Fruit fly (Drosophila melanogaster) whole organism, pupa: ENCODE results near the gene Obp83a.

Experiments used
- CG10348 ChIP-seq: fragments of 200-800 bp; sonication (Bioruptor generic); IDR thresholded peaks from 2 replicates; pipeline ENCODE4 v1.3.6; 2022; ENCODE audit warnings: missing biosample characterization, missing genetic modification characterization
- CG12605 ChIP-seq: fragments of 200-800 bp; sonication (Bioruptor generic); IDR thresholded peaks from 2 replicates; pipeline ENCODE4 v1.3.6; 2022; ENCODE audit warnings: missing biosample characterization, missing genetic modification characterization
- CG15710 ChIP-seq: fragments of 200-800 bp; sonication (Bioruptor generic); optimal IDR thresholded peaks from 2 replicates; lab custom pipeline; 2018; ENCODE audit warnings: missing biosample characterization, mild to moderate bottlenecking, missing genetic modification characterization, moderate library complexity
- CG17806 ChIP-seq: fragments of 200-800 bp; sonication (Bioruptor generic); optimal IDR thresholded peaks from 2 replicates; lab custom pipeline; 2018; ENCODE audit warnings: missing biosample characterization, mild to moderate bottlenecking, missing genetic modification characterization, moderate library complexity
- CG4496 ChIP-seq: fragments of 200-800 bp; sonication (Bioruptor generic); IDR thresholded peaks from 3 replicates; pipeline ENCODE4 v1.3.6; 2022; ENCODE audit warnings: missing biosample characterization, missing genetic modification characterization
- CG8159 ChIP-seq: fragments of 200-800 bp; sonication (Bioruptor generic); optimal IDR thresholded peaks from 3 replicates; lab custom pipeline; 2018; ENCODE audit warnings: missing biosample characterization, mild to moderate bottlenecking, missing genetic modification characterization, moderate library complexity
- CG8301 ChIP-seq: fragments of 200-800 bp; sonication (Bioruptor generic); optimal IDR thresholded peaks from 2 replicates; lab custom pipeline; 2018; ENCODE audit warnings: missing biosample characterization, mild to moderate bottlenecking, missing genetic modification characterization
- D1 ChIP-seq: fragments of 200-800 bp; sonication (Bioruptor generic); optimal IDR thresholded peaks from 2 replicates; lab custom pipeline; 2018; ENCODE audit warnings: missing biosample characterization, mild to moderate bottlenecking, missing genetic modification characterization, moderate library complexity
- EcR ChIP-seq: fragments of 200-800 bp; sonication (Bioruptor generic); optimal IDR thresholded peaks from 3 replicates; lab custom pipeline; 2019; ENCODE audit warnings: missing biosample characterization, missing genetic modification characterization, mild to moderate bottlenecking, moderate library complexity, missing genetic modification reagents
- Ets98B ChIP-seq: fragments of 200-800 bp; sonication (Bioruptor generic); IDR thresholded peaks from 2 replicates; pipeline ENCODE4 v1.3.6; 2022; ENCODE audit warnings: missing biosample characterization, missing genetic modification characterization
- Pif1A ChIP-seq: fragments of 200-800 bp; sonication (Bioruptor generic); optimal IDR thresholded peaks from 3 replicates; lab custom pipeline; 2016; ENCODE audit warnings: missing biosample characterization, missing genetic modification characterization
- Snoo ChIP-seq: fragments of 200-800 bp; sonication (Bioruptor generic); optimal IDR thresholded peaks from 3 replicates; lab custom pipeline; 2017; ENCODE audit warnings: missing biosample characterization, mild to moderate bottlenecking, missing genetic modification characterization, inconsistent platforms

DNA sequence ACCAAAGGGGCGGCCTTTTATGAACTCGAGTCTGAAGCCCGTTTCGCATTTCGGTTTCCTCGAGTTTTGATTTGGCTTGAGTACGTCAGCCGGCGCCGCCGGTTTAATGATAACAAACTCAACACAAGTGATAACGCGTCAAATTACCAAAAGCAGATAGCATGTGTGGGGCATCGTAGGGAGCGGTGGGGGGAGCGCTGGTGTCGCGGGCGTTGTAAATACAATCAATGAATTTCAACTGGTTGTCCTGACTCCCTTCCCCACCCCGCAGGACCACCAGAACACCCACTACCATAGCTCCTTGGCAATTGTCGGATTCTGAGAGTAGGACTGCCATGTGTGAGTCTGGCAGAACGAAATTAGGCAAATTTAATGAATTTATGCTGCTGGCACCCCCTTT lies 22.8 kb upstream of the Obp83a start:
- TF ChIP-seq CG17806 (tag; lab: Kevin White, UChicago): no peak
- no peak for TF ChIP-seq CG12605
- no peak for TF ChIP-seq CG15710
- TF ChIP-seq D1 (tag; lab: Kevin White, UChicago): no peak
- no peak for TF ChIP-seq CG10348 (GFP tag; lab: Robert Waterston, UW)
- no peak for TF ChIP-seq EcR (GFP tag; lab: Kevin White, UChicago)
- no peak for TF ChIP-seq Ets98B (GFP tag; lab: Robert Waterston, UW)
- no peak for TF ChIP-seq Pif1A (GFP tag; lab: Kevin White, UChicago)
- no peak for TF ChIP-seq CG8301 (tag; lab: Kevin White, UChicago)
- TF ChIP-seq CG4496 (GFP tag; lab: Robert Waterston, UW): no peak
- TF ChIP-seq Snoo (tag; lab: Kevin White, UChicago): no peak
- no peak for TF ChIP-seq CG8159 (tag; lab: Kevin White, UChicago)
